Worm (Caenorhabditis elegans): ENCODE data around the gene K01C8.2.

ce11 chrII:8308314-8308713 lies 39.1 kb upstream of the K01C8.2 start:
- TF ChIP-seq nhr-12 (tag; optimal IDR thresholded peaks at IDR 0.05) (no peak), nhr-25 (tag; optimal IDR thresholded peaks at IDR 0.05) (no peak), ztf-11 (tag; optimal IDR thresholded peaks at IDR 0.05) (no peak), lin-13 (GFP tag; optimal IDR thresholded peaks at IDR 0.05) (no peak), nhr-11 (tag; optimal IDR thresholded peaks at IDR 0.05) (no peak), sma-9 (GFP tag; optimal IDR thresholded peaks at IDR 0.05) (no peak), sma-9 (tag; optimal IDR thresholded peaks at IDR 0.05) (no peak), lsy-2 (tag; optimal IDR thresholded peaks at IDR 0.05) (no peak), unc-39 (tag; optimal IDR thresholded peaks at IDR 0.05) (no peak), nhr-237 (tag; optimal IDR thresholded peaks at IDR 0.05) (no peak), fos-1 (tag; optimal IDR thresholded peaks at IDR 0.05) (no peak), egl-27 (tag; optimal IDR thresholded peaks at IDR 0.05) (no peak), ceh-16 (tag; optimal IDR thresholded peaks at IDR 0.05) (no peak)

All from whole organism, L2 larva.